Worm (Caenorhabditis elegans) whole organism, early embryonic: Measurements from ENCODE around the gene Y49E10.25.

Experiments used
- B0310.2 ChIP-seq: sonication (generic microtip); optimal IDR thresholded peaks from 2 replicates; lab custom pipeline; 2016; ENCODE audit warnings: mild to moderate bottlenecking, missing genetic modification characterization, missing compliant biosample characterization
- F13C5.2 ChIP-seq: sonication (generic microtip); optimal IDR thresholded peaks from 2 replicates; lab custom pipeline; 2017; ENCODE audit warnings: mild to moderate bottlenecking, missing genetic modification characterization, inconsistent platforms, missing compliant biosample characterization
- aly-1 ChIP-seq: sonication (generic microtip); optimal IDR thresholded peaks from 2 replicates; lab custom pipeline; 2016; ENCODE audit warnings: missing genetic modification characterization, missing compliant biosample characterization
- ama-1 ChIP-seq: fragments of 150-350 bp; optimal IDR thresholded peaks from 2 replicates; lab custom pipeline; 2014
- ceh-13 ChIP-seq: fragments of 200-800 bp; sonication (Bioruptor generic); optimal IDR thresholded peaks from 2 replicates; lab custom pipeline; 2018; ENCODE audit warnings: mild to moderate bottlenecking, missing genetic modification characterization, missing compliant biosample characterization
- ceh-36 ChIP-seq: sonication (generic microtip); optimal IDR thresholded peaks from 2 replicates; lab custom pipeline; 2016; ENCODE audit warnings: missing genetic modification characterization, inconsistent platforms, missing compliant biosample characterization
- ets-7 ChIP-seq: sonication (generic microtip); optimal IDR thresholded peaks from 2 replicates; lab custom pipeline; 2016; ENCODE audit warnings: missing genotype, missing genetic modification characterization, missing compliant biosample characterization
- flt-1 ChIP-seq: fragments of 200-800 bp; sonication (Bioruptor generic); IDR thresholded peaks from 2 replicates; pipeline ENCODE4 v1.3.6; 2022; ENCODE audit warnings: missing genetic modification characterization, missing compliant biosample characterization
- hmbx-1 ChIP-seq: sonication (generic microtip); optimal IDR thresholded peaks from 2 replicates; lab custom pipeline; 2016; ENCODE audit warnings: mild to moderate bottlenecking, missing genetic modification characterization, missing compliant biosample characterization
- hmg-4 ChIP-seq: fragments of 200-800 bp; sonication (Bioruptor generic); optimal IDR thresholded peaks from 2 replicates; lab custom pipeline; 2018; ENCODE audit warnings: mild to moderate bottlenecking, missing genetic modification characterization, missing compliant biosample characterization
- hnd-1 ChIP-seq: sonication (generic microtip); optimal IDR thresholded peaks from 2 replicates; lab custom pipeline; 2016; ENCODE audit warnings: missing genetic modification characterization, missing compliant biosample characterization
- pes-1 ChIP-seq: fragments of 200-800 bp; sonication (Bioruptor generic); IDR thresholded peaks from 2 replicates; pipeline ENCODE4 v1.3.6; 2022; ENCODE audit warnings: missing genetic modification reagents, missing genetic modification characterization, missing compliant biosample characterization
- scrt-1 ChIP-seq: fragments of 200-800 bp; sonication (Bioruptor generic); IDR thresholded peaks from 2 replicates; pipeline ENCODE4 v1.3.6; 2022; ENCODE audit warnings: missing genetic modification characterization, missing compliant biosample characterization
- sea-1 ChIP-seq: fragments of 200-800 bp; sonication (Bioruptor generic); conservative IDR thresholded peaks from 2 replicates; pipeline ENCODE4 v1.3.6; 2022; ENCODE audit warnings: missing genetic modification characterization, missing compliant biosample characterization
- tbx-11 ChIP-seq: fragments of 200-800 bp; sonication (Bioruptor generic); IDR thresholded peaks from 2 replicates; pipeline ENCODE4 v1.3.6; 2022; ENCODE audit warnings: missing genetic modification characterization, missing compliant biosample characterization
- tbx-37 ChIP-seq: fragments of 200-800 bp; sonication (Bioruptor generic); conservative IDR thresholded peaks from 2 replicates; pipeline ENCODE4 v1.3.6; 2022; ENCODE audit warnings: missing genetic modification reagents, missing genetic modification characterization, missing compliant biosample characterization
- tra-4 ChIP-seq: sonication (generic microtip); optimal IDR thresholded peaks from 2 replicates; lab custom pipeline; 2017; ENCODE audit warnings: missing genetic modification characterization, missing compliant biosample characterization

Gene Y49E10.25

DNA sequence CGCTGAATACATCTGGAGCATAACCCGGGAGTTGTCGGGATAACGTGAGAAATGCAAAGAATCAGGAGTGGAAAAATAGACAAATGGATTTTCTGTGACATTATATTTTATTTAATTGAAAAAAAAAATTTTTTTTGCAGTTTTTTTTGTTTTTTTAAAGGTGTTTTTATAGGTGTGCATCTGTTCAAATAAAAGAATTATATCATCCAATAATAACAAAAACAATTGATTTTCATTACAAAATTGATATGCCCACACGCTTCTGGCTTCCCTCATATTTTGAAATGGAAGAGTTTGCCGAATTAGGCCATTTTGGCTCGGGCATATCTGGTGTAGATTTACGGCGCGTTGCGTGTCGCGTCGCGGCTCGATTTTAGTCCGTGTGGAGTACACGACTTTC is at the start of gene Y49E10.25:
TSS of gene Y49E10.25 (minus strand) at position 101 of the 400 bp plus-strand sequence.
- TF ChIP-seq flt-1 (GFP tag; lab: Robert Waterston, UW) (no peak), ceh-13 (GFP tag; lab: Kevin White, UChicago) (no peak), ama-1 (lab: Kevin White, UChicago) (no peak), tbx-11 (GFP tag; lab: Robert Waterston, UW) (no peak), sea-1 (GFP tag; lab: Robert Waterston, UW) (no peak), aly-1 (tag; lab: Kevin White, UChicago) (no peak), hmbx-1 (no peak), ceh-36 (tag; lab: Kevin White, UChicago) (no peak), tra-4 (tag; lab: Kevin White, UChicago) (no peak), B0310.2 (tag; lab: Kevin White, UChicago) (no peak), scrt-1 (GFP tag; lab: Robert Waterston, UW) (no peak), hnd-1 (no peak), pes-1 (no peak)

DNA sequence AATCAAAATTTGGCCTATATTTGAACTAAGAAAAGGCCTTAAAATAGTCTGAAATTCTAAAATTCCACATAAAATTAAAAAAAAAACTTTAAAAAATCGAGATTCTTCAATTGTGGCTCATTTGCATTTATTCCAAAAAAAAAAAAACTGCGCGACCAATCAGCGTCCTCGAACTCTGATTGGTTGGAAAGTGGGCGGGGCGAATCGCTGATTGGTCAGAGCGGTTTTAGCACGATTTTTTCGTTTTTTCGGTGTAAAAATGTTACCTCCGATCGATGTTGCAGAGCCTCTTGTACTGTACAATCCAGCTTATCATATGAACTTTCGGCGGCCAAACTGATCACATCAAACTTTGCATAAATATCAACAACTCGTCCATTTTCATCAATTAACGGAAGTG is 48.5 kb upstream of the Y49E10.25 start:
- TF ChIP-seq hnd-1 = no peak
- no peak for TF ChIP-seq sea-1 (GFP tag; lab: Robert Waterston, UW)
- no peak for TF ChIP-seq F13C5.2 (tag; lab: Kevin White, UChicago)
- no peak for TF ChIP-seq tbx-11 (GFP tag; lab: Robert Waterston, UW)

DNA sequence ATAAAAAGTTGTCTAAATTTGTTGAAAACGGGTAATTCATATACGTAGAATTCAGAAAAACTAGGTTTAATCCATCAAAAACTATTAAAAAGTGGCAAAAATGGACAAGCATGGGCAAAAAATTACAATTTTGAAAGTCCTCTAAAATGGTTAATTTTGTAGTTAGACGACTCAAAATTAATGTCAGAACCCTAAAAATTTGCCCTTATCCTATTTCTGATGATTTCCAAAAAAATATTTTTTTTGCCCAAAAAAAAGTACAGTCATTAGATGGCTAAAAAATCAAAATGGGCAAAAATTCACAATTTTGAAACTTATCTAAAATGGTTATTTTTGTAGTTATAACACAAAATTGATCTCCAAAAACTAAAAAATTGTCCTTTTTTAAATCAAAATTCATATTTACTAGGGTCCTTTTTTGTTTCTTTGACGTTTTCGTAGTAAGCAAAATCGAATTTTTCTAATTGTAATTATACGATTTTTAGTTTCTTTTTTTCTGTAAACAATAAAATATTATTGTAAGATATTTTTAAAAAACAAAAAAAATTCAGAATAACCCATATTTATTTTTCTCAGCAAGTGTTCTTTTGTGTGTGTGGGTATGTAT is 45.5 kb upstream of the Y49E10.25 start:
- TF ChIP-seq tra-4 (tag; lab: Kevin White, UChicago) (no peak), F13C5.2 (tag; lab: Kevin White, UChicago) (no peak), scrt-1 (GFP tag; lab: Robert Waterston, UW) (no peak), ets-7 (tag; lab: Kevin White, UChicago) (no peak), flt-1 (GFP tag; lab: Robert Waterston, UW) (no peak), tbx-37 (no peak), ama-1 (lab: Kevin White, UChicago) (no peak), hmg-4 (GFP tag; lab: Kevin White, UChicago) (no peak), ceh-13 (GFP tag; lab: Kevin White, UChicago) (no peak), tbx-11 (GFP tag; lab: Robert Waterston, UW) (no peak), sea-1 (GFP tag; lab: Robert Waterston, UW) (no peak), hmbx-1 (no peak), pes-1 (no peak), ceh-36 (tag; lab: Kevin White, UChicago) (no peak), hnd-1 (no peak), B0310.2 (tag; lab: Kevin White, UChicago) (no peak), aly-1 (tag; lab: Kevin White, UChicago) (no peak)

DNA sequence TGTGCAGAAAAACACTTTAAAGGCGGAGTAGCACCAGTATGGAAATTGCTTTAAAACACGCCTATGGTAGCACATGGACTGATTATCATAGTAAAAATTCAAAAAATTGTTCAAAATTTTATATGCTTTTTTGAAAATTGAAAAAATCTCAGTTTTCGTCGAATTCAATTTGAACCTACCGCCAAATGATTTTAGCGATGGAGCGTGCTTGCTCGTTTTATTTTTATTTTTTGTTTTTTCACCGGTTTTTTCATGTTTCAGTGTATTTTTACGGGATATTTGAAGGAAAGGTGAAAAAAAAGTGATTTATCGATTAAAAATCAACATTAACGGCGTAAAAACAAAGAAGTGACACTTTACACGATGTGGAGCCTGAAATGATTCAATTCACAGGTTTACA is 42.0 kb upstream of the Y49E10.25 start:
- no peak for TF ChIP-seq hmg-4 (GFP tag; lab: Kevin White, UChicago)
- TF ChIP-seq scrt-1 (GFP tag; lab: Robert Waterston, UW) = no peak
- no peak for TF ChIP-seq ceh-36 (tag; lab: Kevin White, UChicago)

DNA sequence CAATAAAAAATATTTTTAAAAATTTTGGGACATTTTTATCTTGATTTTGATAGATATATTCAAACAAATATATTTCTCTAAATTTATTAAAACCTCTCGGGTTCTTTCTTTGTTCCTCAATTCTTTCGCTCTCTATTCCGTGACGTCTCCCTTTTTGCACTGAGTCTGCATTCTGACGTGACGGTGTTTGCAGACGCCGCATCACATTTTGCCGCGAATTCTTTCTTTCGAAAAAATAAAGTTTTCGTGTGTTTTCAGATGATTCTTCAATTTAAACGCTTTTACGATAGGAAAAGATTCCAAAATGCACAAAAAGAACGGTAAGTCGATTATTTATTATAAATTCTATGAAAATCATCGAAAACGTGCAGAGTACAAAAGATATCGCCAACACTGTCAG is 36.1 kb upstream of the Y49E10.25 start:
- TF ChIP-seq B0310.2 (tag; lab: Kevin White, UChicago) (no peak), F13C5.2 (tag; lab: Kevin White, UChicago) (peak; percentile 14), ceh-13 (GFP tag; lab: Kevin White, UChicago) (no peak), aly-1 (tag; lab: Kevin White, UChicago) (no peak), tbx-37 (peak; percentile 30; the same call in 1 of the 2 replicates), hnd-1 (no peak), hmg-4 (GFP tag; lab: Kevin White, UChicago) (no peak)

DNA sequence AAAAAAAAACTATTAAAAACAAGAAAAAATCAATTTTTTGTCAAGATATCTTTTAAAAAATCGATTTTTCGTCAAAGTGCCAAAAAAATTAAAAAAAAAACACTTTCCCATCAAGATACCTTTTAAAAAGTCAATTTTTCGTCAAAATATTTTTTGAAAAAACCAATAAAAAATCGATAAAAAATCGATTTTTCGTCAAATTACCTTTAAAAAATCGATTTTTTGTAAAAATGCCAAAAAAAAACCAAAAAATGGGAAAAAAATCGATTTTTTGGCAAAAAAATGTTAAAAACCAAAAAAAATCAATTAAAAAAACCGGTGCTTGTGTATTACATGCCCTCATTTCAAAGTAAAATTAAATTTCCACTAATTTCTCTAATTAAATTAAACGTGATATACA is 25.8 kb upstream of the Y49E10.25 start:
- no peak for TF ChIP-seq aly-1 (tag; lab: Kevin White, UChicago)
- no peak for TF ChIP-seq ceh-13 (GFP tag; lab: Kevin White, UChicago)
- no peak for TF ChIP-seq scrt-1 (GFP tag; lab: Robert Waterston, UW)
- TF ChIP-seq flt-1 (GFP tag; lab: Robert Waterston, UW) = no peak
- no peak for TF ChIP-seq hmbx-1
- TF ChIP-seq sea-1 (GFP tag; lab: Robert Waterston, UW) = no peak
- no peak for TF ChIP-seq hmg-4 (GFP tag; lab: Kevin White, UChicago)
- TF ChIP-seq tbx-11 (GFP tag; lab: Robert Waterston, UW) = no peak
- TF ChIP-seq ama-1 (lab: Kevin White, UChicago) = no peak
- no peak for TF ChIP-seq B0310.2 (tag; lab: Kevin White, UChicago)

DNA sequence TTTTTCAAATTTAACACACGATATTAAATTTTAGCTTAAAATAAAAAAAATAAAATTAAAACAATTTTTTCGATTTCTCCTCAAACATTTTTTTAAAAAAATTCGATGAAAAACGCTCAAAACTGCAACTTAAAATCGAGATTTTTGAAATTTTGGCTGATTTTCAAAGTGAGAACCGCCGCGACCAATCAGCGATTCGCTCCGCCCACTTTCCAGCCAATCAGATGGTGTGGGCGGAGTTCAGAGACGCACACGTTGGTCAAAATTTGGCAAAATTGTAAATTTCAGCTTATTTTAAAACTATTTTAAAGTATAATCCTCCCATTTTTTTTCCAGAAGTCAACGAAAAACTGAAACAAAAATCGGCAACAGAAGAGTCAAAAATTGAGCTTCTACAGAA is 18.6 kb upstream of the Y49E10.25 start:
- TF ChIP-seq tbx-11 (GFP tag; lab: Robert Waterston, UW) (no peak), ets-7 (tag; lab: Kevin White, UChicago) (no peak), hmg-4 (GFP tag; lab: Kevin White, UChicago) (no peak), F13C5.2 (tag; lab: Kevin White, UChicago) (no peak), tbx-37 (no peak), flt-1 (GFP tag; lab: Robert Waterston, UW) (no peak), ama-1 (lab: Kevin White, UChicago) (no peak), hmbx-1 (no peak), aly-1 (tag; lab: Kevin White, UChicago) (no peak), B0310.2 (tag; lab: Kevin White, UChicago) (no peak), sea-1 (GFP tag; lab: Robert Waterston, UW) (no peak), ceh-13 (GFP tag; lab: Kevin White, UChicago) (no peak), pes-1 (no peak), tra-4 (tag; lab: Kevin White, UChicago) (no peak), ceh-36 (tag; lab: Kevin White, UChicago) (no peak), scrt-1 (GFP tag; lab: Robert Waterston, UW) (no peak), hnd-1 (no peak)
